Fruit fly (Drosophila melanogaster) whole organism, embryonic: ENCODE results near the gene CG44476.

Experiments used
- Ada2b ChIP-seq: fragments of 200-800 bp; sonication (Bioruptor generic); IDR thresholded peaks from 2 replicates; pipeline ENCODE4 v1.3.6; 2022; ENCODE audit warnings: missing biosample characterization, missing genetic modification characterization
- Aef1 ChIP-seq: fragments of 200-800 bp; sonication (Bioruptor generic); IDR thresholded peaks from 3 replicates; pipeline ENCODE4 v1.3.6; 2022; ENCODE audit warnings: missing biosample characterization, missing genetic modification characterization
- Awh ChIP-seq: fragments of 200-800 bp; sonication (Bioruptor generic); IDR thresholded peaks from 2 replicates; pipeline ENCODE4, ENCODE4 v1.3.6; 2022; ENCODE audit warnings: missing biosample characterization, missing genetic modification characterization
- BEAF-32 ChIP-seq: fragments of 200-800 bp; sonication (Bioruptor generic); optimal IDR thresholded peaks from 3 replicates; lab custom pipeline; 2017; ENCODE audit warnings: missing biosample characterization, missing genetic modification characterization, mild to moderate bottlenecking, moderate library complexity, missing genetic modification reagents
- CG10543 ChIP-seq: fragments of 200-800 bp; sonication (Bioruptor generic); optimal IDR thresholded peaks from 3 replicates; lab custom pipeline; 2017; ENCODE audit warnings: missing biosample characterization, mild to moderate bottlenecking, missing genetic modification characterization, moderate library complexity
- CG15011 ChIP-seq: fragments of 200-800 bp; sonication (Bioruptor generic); optimal IDR thresholded peaks from 3 replicates; lab custom pipeline; 2018; ENCODE audit warnings: missing biosample characterization, mild to moderate bottlenecking, missing genetic modification characterization
- CG15073 ChIP-seq: fragments of 200-800 bp; sonication (Bioruptor generic); optimal IDR thresholded peaks from 2 replicates; lab custom pipeline; 2016; ENCODE audit warnings: missing biosample characterization, missing genetic modification characterization
- CG1529 ChIP-seq: fragments of 200-800 bp; sonication (Bioruptor generic); optimal IDR thresholded peaks from 3 replicates; lab custom pipeline; 2018; ENCODE audit warnings: missing biosample characterization, missing genetic modification characterization
- CG17802 ChIP-seq: fragments of 200-800 bp; sonication (Bioruptor generic); optimal IDR thresholded peaks from 2 replicates; lab custom pipeline; 2018; ENCODE audit warnings: missing biosample characterization, mild to moderate bottlenecking, missing genetic modification characterization, moderate library complexity
- CG18599 ChIP-seq: fragments of 200-800 bp; sonication (Bioruptor generic); optimal IDR thresholded peaks from 3 replicates; lab custom pipeline; 2017; ENCODE audit warnings: missing biosample characterization, missing genetic modification characterization, mild to moderate bottlenecking, moderate library complexity, missing genetic modification reagents
- CG33213 ChIP-seq: fragments of 200-800 bp; sonication (Bioruptor generic); optimal IDR thresholded peaks from 3 replicates; lab custom pipeline; 2016; ENCODE audit warnings: missing biosample characterization, missing genetic modification characterization
- CG34422 ChIP-seq: fragments of 200-800 bp; sonication (Bioruptor generic); IDR thresholded peaks from 3 replicates; pipeline ENCODE4 v1.3.6; 2022; ENCODE audit warnings: missing biosample characterization, missing genetic modification characterization
- CG3726 ChIP-seq: fragments of 200-800 bp; sonication (Bioruptor generic); IDR thresholded peaks from 3 replicates; pipeline ENCODE4, ENCODE4 v1.3.6; 2022; ENCODE audit warnings: missing biosample characterization, missing genetic modification characterization
- CG3995 ChIP-seq: fragments of 200-800 bp; sonication (Bioruptor generic); optimal IDR thresholded peaks from 3 replicates; lab custom pipeline; 2016; ENCODE audit warnings: missing biosample characterization, missing genetic modification characterization
- CG4707 ChIP-seq: fragments of 200-800 bp; sonication (Bioruptor generic); optimal IDR thresholded peaks from 2 replicates; lab custom pipeline; 2018; ENCODE audit warnings: missing biosample characterization, mild to moderate bottlenecking, missing genetic modification characterization, moderate library complexity
- CG5245 ChIP-seq: fragments of 200-800 bp; sonication (Bioruptor generic); optimal IDR thresholded peaks from 3 replicates; lab custom pipeline; 2016; ENCODE audit warnings: missing biosample characterization, missing genetic modification characterization
- CG7357 ChIP-seq: fragments of 200-800 bp; sonication (Bioruptor generic); IDR thresholded peaks from 3 replicates; pipeline ENCODE4 v1.3.6; 2022; ENCODE audit warnings: missing biosample characterization, missing genetic modification characterization
- CG7372 ChIP-seq: fragments of 200-800 bp; sonication (Bioruptor generic); IDR thresholded peaks from 2 replicates; pipeline ENCODE4 v1.3.6; 2022; ENCODE audit warnings: missing biosample characterization, missing genetic modification characterization
- CG7987 ChIP-seq: fragments of 200-800 bp; sonication (Bioruptor generic); optimal IDR thresholded peaks from 2 replicates; lab custom pipeline; 2018; ENCODE audit warnings: missing biosample characterization, mild to moderate bottlenecking, missing genetic modification characterization, moderate library complexity
- CG8290 ChIP-seq, 3 experiments: fragments of 200-800 bp; sonication (Bioruptor generic); optimal IDR thresholded peaks; 2 replicates each; lab custom pipeline; 2016 to 2019; ENCODE audit warnings: missing biosample characterization in 3 of 3, missing genetic modification characterization in 3 of 3, mild to moderate bottlenecking in 2 of 3, moderate library complexity in 1 of 3
- CG8359 ChIP-seq: fragments of 200-800 bp; sonication (Bioruptor generic); optimal IDR thresholded peaks from 2 replicates; lab custom pipeline; 2017; ENCODE audit warnings: missing biosample characterization, mild to moderate bottlenecking, missing genetic modification characterization, borderline replicate concordance
- CG8765 ChIP-seq: fragments of 200-800 bp; sonication (Bioruptor generic); IDR thresholded peaks from 2 replicates; pipeline ENCODE4 v1.3.6; 2022; ENCODE audit warnings: missing biosample characterization, missing genetic modification characterization
- CG9215 ChIP-seq: fragments of 200-800 bp; sonication (Bioruptor generic); IDR thresholded peaks from 2 replicates; pipeline ENCODE4 v1.3.6; 2022; ENCODE audit warnings: missing biosample characterization, missing genetic modification characterization
- Dek ChIP-seq: fragments of 200-800 bp; sonication (Bioruptor generic); optimal IDR thresholded peaks from 3 replicates; lab custom pipeline; 2019; ENCODE audit warnings: missing biosample characterization, mild to moderate bottlenecking, missing genetic modification characterization, moderate library complexity
- Doc3 ChIP-seq: fragments of 200-800 bp; sonication (Bioruptor generic); IDR thresholded peaks from 3 replicates; pipeline ENCODE4 v1.3.6; 2022; ENCODE audit warnings: missing biosample characterization, missing genetic modification characterization; ENCODE audit not compliant: partially characterized antibody
- Dp ChIP-seq: fragments of 200-800 bp; sonication (Bioruptor generic); optimal IDR thresholded peaks from 2 replicates; lab custom pipeline; 2018; ENCODE audit warnings: missing biosample characterization, mild to moderate bottlenecking, missing genetic modification characterization, moderate library complexity
- H15 ChIP-seq: fragments of 200-800 bp; sonication (Bioruptor generic); IDR thresholded peaks from 3 replicates; pipeline ENCODE4 v1.3.6; 2022; ENCODE audit warnings: missing biosample characterization, missing genetic modification characterization
- HLH3B ChIP-seq: fragments of 200-800 bp; sonication (Bioruptor generic); IDR thresholded peaks from 2 replicates; pipeline ENCODE4 v1.3.6; 2022; ENCODE audit warnings: missing biosample characterization, missing genetic modification characterization
- HmgD ChIP-seq: fragments of 200-800 bp; sonication (Bioruptor generic); optimal IDR thresholded peaks from 3 replicates; lab custom pipeline; 2016; ENCODE audit warnings: missing biosample characterization, missing genetic modification characterization
- NC2α ChIP-seq: fragments of 200-800 bp; sonication (Bioruptor generic); optimal IDR thresholded peaks from 2 replicates; lab custom pipeline; 2016; ENCODE audit warnings: missing biosample characterization, missing genetic modification characterization
- Stat92E ChIP-seq, 3 experiments: fragments of >200 bp in 2 of 3; fragments of 200-800 bp in 1 of 3; sonication (Bioruptor generic) in 1 of 3; optimal IDR thresholded peaks; 2 replicates each; lab custom pipeline; 2017 to 2019; ENCODE audit warnings: missing biosample characterization in 3 of 3, missing genetic modification characterization in 3 of 3, mild to moderate bottlenecking in 1 of 3, moderate library complexity in 1 of 3
- Trl ChIP-seq, 3 experiments: fragments of >200 bp in 2 of 3; fragments of 200-800 bp in 1 of 3; sonication (Bioruptor generic) in 1 of 3; optimal IDR thresholded peaks; 2 replicates in 1 of 3; 3 replicates in 2 of 3; lab custom pipeline; 2016 to 2017; ENCODE audit warnings: missing biosample characterization in 1 of 3, missing genetic modification characterization in 1 of 3
- al ChIP-seq: fragments of 200-800 bp; sonication (Bioruptor generic); IDR thresholded peaks from 2 replicates; pipeline ENCODE4 v1.3.6; 2022; ENCODE audit warnings: missing biosample characterization, missing genetic modification characterization
- ash1 ChIP-seq: fragments of 200-800 bp; sonication (Bioruptor generic); optimal IDR thresholded peaks from 2 replicates; lab custom pipeline; 2018; ENCODE audit warnings: missing biosample characterization, mild to moderate bottlenecking, missing genetic modification characterization
- ato ChIP-seq: fragments of 200-800 bp; sonication (Bioruptor generic); IDR thresholded peaks from 2 replicates; pipeline ENCODE4 v1.3.6; 2022; ENCODE audit warnings: missing biosample characterization, missing genetic modification characterization; ENCODE audit not compliant: partially characterized antibody
- br ChIP-seq: fragments of >200 bp; optimal IDR thresholded peaks from 2 replicates; lab custom pipeline; 2017
- dpn ChIP-seq, 2 experiments: fragments of 200-800 bp; sonication (Bioruptor generic); optimal IDR thresholded peaks; 3 replicates each; lab custom pipeline; 2016; ENCODE audit warnings: missing biosample characterization in 2 of 2, missing genetic modification characterization in 2 of 2
- gem ChIP-seq: fragments of 200-800 bp; sonication (Bioruptor generic); optimal IDR thresholded peaks from 2 replicates; lab custom pipeline; 2019; ENCODE audit warnings: missing biosample characterization, mild to moderate bottlenecking, missing genetic modification characterization, moderate library complexity
- grau ChIP-seq: fragments of 200-800 bp; optimal IDR thresholded peaks from 3 replicates; lab custom pipeline; 2019; ENCODE audit warnings: missing biosample characterization, mild to moderate bottlenecking, missing genetic modification characterization, moderate library complexity
- grn ChIP-seq: fragments of 200-800 bp; sonication (Bioruptor generic); optimal IDR thresholded peaks from 3 replicates; lab custom pipeline; 2017; ENCODE audit warnings: missing biosample characterization, missing genetic modification characterization
- onecut ChIP-seq: fragments of 200-800 bp; sonication (Bioruptor generic); IDR thresholded peaks from 2 replicates; pipeline ENCODE4 v1.3.6; 2022; ENCODE audit warnings: missing biosample characterization, missing genetic modification characterization
- pfk ChIP-seq: fragments of 200-800 bp; sonication (Bioruptor generic); optimal IDR thresholded peaks from 2 replicates; lab custom pipeline; 2018; ENCODE audit warnings: missing biosample characterization, mild to moderate bottlenecking, missing genetic modification characterization, moderate library complexity
- pita ChIP-seq: fragments of 200-800 bp; sonication (Bioruptor generic); optimal IDR thresholded peaks from 2 replicates; lab custom pipeline; 2017; ENCODE audit warnings: missing biosample characterization, mild to moderate bottlenecking, missing genetic modification characterization
- sens-2 ChIP-seq: fragments of 200-800 bp; sonication (Bioruptor generic); IDR thresholded peaks from 2 replicates; pipeline ENCODE4 v1.3.6; 2022; ENCODE audit warnings: missing biosample characterization, missing genetic modification characterization
- sim ChIP-seq: fragments of 200-800 bp; sonication (Bioruptor generic); IDR thresholded peaks from 2 replicates; pipeline ENCODE4 v1.3.6; 2022; ENCODE audit warnings: missing biosample characterization, missing genetic modification characterization
- sqz ChIP-seq: fragments of 200-800 bp; sonication (Bioruptor generic); optimal IDR thresholded peaks from 3 replicates; lab custom pipeline; 2018; ENCODE audit warnings: missing biosample characterization, mild to moderate bottlenecking, missing genetic modification characterization
- stc ChIP-seq: fragments of 200-800 bp; sonication (Bioruptor generic); IDR thresholded peaks from 2 replicates; pipeline ENCODE4 v1.3.6; 2022; ENCODE audit warnings: missing biosample characterization, missing genetic modification characterization
- tll ChIP-seq, 2 experiments: fragments of 200-800 bp in 1 of 2; fragments of >200 bp in 1 of 2; sonication (Bioruptor generic) in 1 of 2; optimal IDR thresholded peaks; 2 replicates each; lab custom pipeline; 2017 to 2019; ENCODE audit warnings: missing biosample characterization in 2 of 2, missing genetic modification characterization in 2 of 2, mild to moderate bottlenecking in 1 of 2, moderate library complexity in 1 of 2
- zen2 ChIP-seq: fragments of 200-800 bp; sonication (Bioruptor generic); IDR thresholded peaks from 3 replicates; pipeline ENCODE4 v1.3.6; 2022; ENCODE audit warnings: missing biosample characterization, missing genetic modification characterization; ENCODE audit not compliant: partially characterized antibody

CG44476 gene

DNA sequence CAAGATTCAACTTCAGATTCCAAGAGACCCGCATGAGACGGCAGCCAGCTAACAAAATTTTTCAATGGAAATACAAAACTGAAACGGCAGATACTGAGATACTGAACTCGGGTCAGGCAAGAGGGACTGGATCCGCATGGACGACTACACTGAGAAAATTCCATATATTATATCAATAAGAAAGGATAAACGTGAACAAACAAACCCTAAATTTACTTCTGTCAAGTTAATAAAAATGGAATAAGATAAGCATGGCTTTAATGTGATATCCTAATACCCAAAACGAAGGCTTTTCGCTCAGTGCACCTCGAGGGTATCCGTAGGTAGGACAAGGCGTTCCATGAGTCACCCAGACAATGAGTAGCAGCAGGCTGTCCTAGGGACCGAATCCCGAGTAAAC lies 32.3 kb upstream of the CG44476 start (continued):
- TF ChIP-seq CG7987 (GFP tag; lab: Kevin White, UChicago) (no peak), CG33213 (GFP tag; lab: Kevin White, UChicago) (peak; percentile 60), CG7372 (peak; percentile 70), grn (GFP tag; lab: Kevin White, UChicago) (peak; percentile 53), gem (tag; lab: Kevin White, UChicago) (peak; percentile 92), CG4707 (GFP tag; lab: Kevin White, UChicago) (peak; percentile 60), pita (no peak), HLH3B (GFP tag; lab: Robert Waterston, UW) (peak; percentile 69), CG8359 (GFP tag; lab: Kevin White, UChicago) (peak; percentile 71), Dek (peak; percentile 62), CG3995 (no peak), Trl (optimal IDR thresholded peaks at IDR 0.05; lab: Kevin White, UChicago) (no peak), Trl (GFP tag; optimal IDR thresholded peaks at IDR 0.05; lab: Kevin White, UChicago) (peak; percentile 88), CG1529 (GFP tag; lab: Kevin White, UChicago) (peak; percentile 69), CG5245 (GFP tag; lab: Kevin White, UChicago) (peak; percentile 89), CG3726 (GFP tag; lab: Robert Waterston, UW) (peak; percentile 81; the same call in 2 of the 3 replicates), tll (GFP tag; optimal IDR thresholded peaks at IDR 0.05; lab: Kevin White, UChicago) (peak in 1 of 2 experiments; percentile 74), br (lab: Kevin White, UChicago) (no peak), CG34422 (GFP tag; lab: Robert Waterston, UW) (peak; percentile 79; the same call in 2 of the 3 replicates), CG18599 (peak; percentile 88), sim (GFP tag; lab: Robert Waterston, UW) (peak; percentile 88), CG7357 (GFP tag; lab: Robert Waterston, UW) (peak; percentile 75), Ada2b (GFP tag; lab: Robert Waterston, UW) (peak; percentile 78), CG10543 (GFP tag; lab: Kevin White, UChicago) (no peak), Dp (GFP tag; lab: Kevin White, UChicago) (no peak), Doc3 (GFP tag; lab: Robert Waterston, UW) (no peak), sqz (GFP tag; lab: Kevin White, UChicago) (peak; percentile 42), Awh (GFP tag; lab: Robert Waterston, UW) (peak; percentile 73), CG9215 (GFP tag; lab: Robert Waterston, UW) (peak; percentile 58), zen2 (GFP tag; lab: Robert Waterston, UW) (no peak), sens-2 (peak; percentile 84), ash1 (GFP tag; lab: Kevin White, UChicago) (peak; percentile 53), BEAF-32 (GFP tag; lab: Kevin White, UChicago) (no peak), ato (no peak), HmgD (GFP tag; lab: Kevin White, UChicago) (peak; percentile 32), CG15073 (GFP tag; lab: Kevin White, UChicago) (peak; percentile 48), grau (tag; lab: Kevin White, UChicago) (peak; percentile 83), Aef1 (GFP tag; lab: Robert Waterston, UW) (peak; percentile 64), dpn (GFP tag; optimal IDR thresholded peaks at IDR 0.05; lab: Kevin White, UChicago) (peak; percentile 85 to 90), CG17802 (peak; percentile 47), CG8290 (GFP tag; optimal IDR thresholded peaks at IDR 0.05; lab: Kevin White, UChicago) (peak; percentile 92), CG8290 (tag; optimal IDR thresholded peaks at IDR 0.05; lab: Kevin White, UChicago) (peak; percentile 42 to 67), stc (peak; percentile 45; the same call in 1 of the 2 replicates), onecut (GFP tag; lab: Robert Waterston, UW) (peak; percentile 80), CG15011 (peak; percentile 68), pfk (GFP tag; lab: Kevin White, UChicago) (no peak), NC2α (peak; percentile 84), H15 (GFP tag; lab: Robert Waterston, UW) (peak; percentile 66; the same call in 2 of the 3 replicates), CG8765 (GFP tag; lab: Robert Waterston, UW) (peak; percentile 94), Stat92E (GFP tag; optimal IDR thresholded peaks at IDR 0.05; lab: Kevin White, UChicago) (peak in 1 of 3 experiments; percentile 86), al (peak; percentile 23; the same call in 1 of the 2 replicates)
